Fruit fly (Drosophila melanogaster) whole organism, pupa: Measurements from ENCODE around the gene CCT1.
A peak's percentile ranks its signal among the peaks of the same experiment; 100 is the strongest.

Experiments
- CG14655 ChIP-seq: fragments of 200-800 bp; sonication (Bioruptor generic); optimal IDR thresholded peaks from 3 replicates; lab custom pipeline; 2017; ENCODE audit warnings: mild to moderate bottlenecking, missing biosample characterization, missing genetic modification reagents, missing genetic modification characterization
- CG4496 ChIP-seq: fragments of 200-800 bp; sonication (Bioruptor generic); IDR thresholded peaks from 3 replicates; pipeline ENCODE4 v1.3.6; 2022; ENCODE audit warnings: missing biosample characterization, missing genetic modification characterization
- CG8159 ChIP-seq: fragments of 200-800 bp; sonication (Bioruptor generic); optimal IDR thresholded peaks from 3 replicates; lab custom pipeline; 2018; ENCODE audit warnings: missing biosample characterization, mild to moderate bottlenecking, missing genetic modification characterization, moderate library complexity
- CG8301 ChIP-seq: fragments of 200-800 bp; sonication (Bioruptor generic); optimal IDR thresholded peaks from 2 replicates; lab custom pipeline; 2018; ENCODE audit warnings: missing biosample characterization, mild to moderate bottlenecking, missing genetic modification characterization
- Pif1A ChIP-seq: fragments of 200-800 bp; sonication (Bioruptor generic); optimal IDR thresholded peaks from 3 replicates; lab custom pipeline; 2016; ENCODE audit warnings: missing biosample characterization, missing genetic modification characterization
- Pif1B ChIP-seq: fragments of 200-800 bp; sonication (Bioruptor generic); optimal IDR thresholded peaks from 3 replicates; lab custom pipeline; 2016; ENCODE audit warnings: missing biosample characterization, missing genetic modification characterization
- fd96Ca ChIP-seq: fragments of 200-800 bp; sonication (Bioruptor generic); IDR thresholded peaks from 3 replicates; pipeline ENCODE4 v1.3.6; 2022; ENCODE audit warnings: missing biosample characterization, missing genetic modification characterization
- rn ChIP-seq: fragments of 200-800 bp; sonication (Bioruptor generic); IDR thresholded peaks from 2 replicates; pipeline ENCODE4 v1.3.6; 2022; ENCODE audit warnings: missing biosample characterization, missing genetic modification characterization

DNA sequence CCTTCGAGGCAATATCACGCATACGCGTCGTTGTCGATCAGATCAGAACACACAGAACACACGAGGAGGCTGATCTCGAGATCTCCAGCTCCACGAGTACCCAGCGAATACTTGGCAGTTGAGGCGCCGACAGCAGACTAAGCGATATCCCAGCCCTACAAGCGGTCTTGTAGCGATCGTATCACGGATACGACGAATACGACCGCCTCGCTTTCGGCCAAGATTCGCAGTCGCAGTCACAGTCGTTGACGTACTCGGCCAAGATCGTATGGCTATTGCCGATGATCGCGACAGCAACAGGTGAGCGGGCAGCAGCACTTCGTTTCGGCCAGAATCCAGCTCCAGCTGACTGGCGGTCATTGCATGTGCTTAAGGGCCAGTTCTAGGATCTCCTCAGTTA lies 48.5 kb upstream of the CCT1 start, which contains the start of gene CG5326:
- TF ChIP-seq CG14655: no peak
- TF ChIP-seq Pif1A (GFP tag; lab: Kevin White, UChicago): no peak
- TF ChIP-seq rn (GFP tag; lab: Robert Waterston, UW): no peak
- TF ChIP-seq CG8159 (tag; lab: Kevin White, UChicago): peak; percentile 5
- no peak for TF ChIP-seq Pif1B
- TF ChIP-seq fd96Ca (GFP tag; lab: Robert Waterston, UW): no peak
- TF ChIP-seq CG8301 (tag; lab: Kevin White, UChicago): no peak
- TF ChIP-seq CG4496 (GFP tag; lab: Robert Waterston, UW): no peak
